Worm (Caenorhabditis elegans): Measurements from ENCODE around the gene ZK262.4.

- no peak for TF ChIP-seq ces-1 (GFP tag; optimal IDR thresholded peaks at IDR 0.05)
- no peak for TF ChIP-seq nhr-237 (tag; optimal IDR thresholded peaks at IDR 0.05)
- TF ChIP-seq ceh-43 (GFP tag; optimal IDR thresholded peaks at IDR 0.05): no peak
- no peak for TF ChIP-seq nhr-12 (tag; optimal IDR thresholded peaks at IDR 0.05)
- TF ChIP-seq ztf-11 (tag; optimal IDR thresholded peaks at IDR 0.05): no peak
- TF ChIP-seq pha-4 (tag; optimal IDR thresholded peaks at IDR 0.05): no peak
- no peak for TF ChIP-seq unc-39 (tag; optimal IDR thresholded peaks at IDR 0.05)
- no peak for TF ChIP-seq mab-5 (tag; optimal IDR thresholded peaks at IDR 0.05)
These were observed 48.8 kb downstream of the ZK262.4 start for ce11 chrV:18375551-18375950.

Data from whole organism, mixed stage, embryonic.